Worm (Caenorhabditis elegans): ENCODE measurements around the gene C05D11.1.

The C05D11.1 gene

DNA sequence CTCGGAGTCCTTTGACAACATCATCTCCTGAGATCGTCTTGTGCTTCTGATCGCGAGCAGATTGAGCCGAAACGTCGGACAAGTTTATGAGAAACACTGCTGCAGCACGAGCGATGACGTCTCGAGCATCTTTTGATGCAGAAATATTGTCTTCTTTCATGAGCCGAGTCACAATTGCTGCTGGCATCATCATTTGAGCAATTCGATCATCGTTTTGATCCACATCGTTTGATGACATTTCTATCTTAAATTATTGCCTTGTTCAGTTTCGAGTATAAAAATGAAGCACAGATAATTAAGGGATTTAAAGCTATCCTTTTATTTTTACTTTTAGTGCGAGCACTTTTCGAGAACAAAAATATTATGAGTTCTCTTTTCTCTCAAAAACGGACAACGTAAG is 26.2 kb downstream of the C05D11.1 start, which contains the start of gene T26A5.8 (continued):
- no peak for TF ChIP-seq cey-2 (tag; optimal IDR thresholded peaks at IDR 0.05; ENCODE audit: borderline replicate concordance, insufficient read depth)
- no peak for TF ChIP-seq set-16 (GFP tag; IDR thresholded peaks at IDR 0.05)
- TF ChIP-seq egl-43 (GFP tag; IDR thresholded peaks at IDR 0.05): no peak
- TF ChIP-seq pqm-1 (tag; optimal IDR thresholded peaks at IDR 0.05): no peak
- no peak for TF ChIP-seq lin-15B (tag; optimal IDR thresholded peaks at IDR 0.05)
- no peak for TF ChIP-seq jun-1 (tag; optimal IDR thresholded peaks at IDR 0.05)
- peak; percentile 72; the same call in 1 of the 2 replicates for TF ChIP-seq Y75B8A.6 (GFP tag; IDR thresholded peaks at IDR 0.05)
- no peak for TF ChIP-seq R02D3.7 (tag; optimal IDR thresholded peaks at IDR 0.05)
- TF ChIP-seq aly-2 (tag; optimal IDR thresholded peaks at IDR 0.05): no peak
- TF ChIP-seq ztf-7 (tag; optimal IDR thresholded peaks at IDR 0.05): no peak
- TF ChIP-seq Y48G9A.11 (GFP tag; IDR thresholded peaks at IDR 0.05): peak; percentile 62
- TF ChIP-seq Y5F2A.4 (GFP tag; optimal IDR thresholded peaks at IDR 0.05): peak; percentile 14
- TF ChIP-seq hif-1 (tag; optimal IDR thresholded peaks at IDR 0.05): no peak
- TF ChIP-seq daf-12 (tag; optimal IDR thresholded peaks at IDR 0.05): no peak
- TF ChIP-seq nhr-77 (tag; optimal IDR thresholded peaks at IDR 0.05): no peak
- no peak for TF ChIP-seq hmg-1.1 (GFP tag; IDR thresholded peaks at IDR 0.05)
- no peak for TF ChIP-seq nhr-237 (tag; optimal IDR thresholded peaks at IDR 0.05)
- no peak for TF ChIP-seq hlh-30 (tag; optimal IDR thresholded peaks at IDR 0.05; ENCODE audit: insufficient read depth)
- TF ChIP-seq snpc-1.2 (GFP tag; IDR thresholded peaks at IDR 0.05): 0 out of 2 replicates have a peak, but pooled peaks have one; percentile 28
- no peak for TF ChIP-seq ztf-11 (tag; optimal IDR thresholded peaks at IDR 0.05)
- no peak for TF ChIP-seq ceh-62 (tag; optimal IDR thresholded peaks at IDR 0.05)
- no peak for TF ChIP-seq F10B5.3 (tag; optimal IDR thresholded peaks at IDR 0.05)
- TF ChIP-seq F37D6.2 (tag; optimal IDR thresholded peaks at IDR 0.05): no peak
- TF ChIP-seq lim-7 (GFP tag; IDR thresholded peaks at IDR 0.05): no peak
- no peak for TF ChIP-seq unc-130 (GFP tag; optimal IDR thresholded peaks at IDR 0.05)
- TF ChIP-seq T20F7.1 (GFP tag; optimal IDR thresholded peaks at IDR 0.05): no peak
- 0 out of 2 replicates have a peak, but pooled peaks have one; percentile 7 for TF ChIP-seq lin-1 (GFP tag; IDR thresholded peaks at IDR 0.05)
- 0 out of 2 replicates have a peak, but pooled peaks have one; percentile 18 for TF ChIP-seq dmd-6 (GFP tag; IDR thresholded peaks at IDR 0.05)
- no peak for TF ChIP-seq mxl-2 (GFP tag; conservative IDR thresholded peaks at IDR 0.05)
- no peak for TF ChIP-seq ZK546.5 (tag; optimal IDR thresholded peaks at IDR 0.05)
- TF ChIP-seq nhr-48 (tag; optimal IDR thresholded peaks at IDR 0.05): no peak
- 0 out of 2 replicates have a peak, but pooled peaks have one; percentile 26 for TF ChIP-seq dmd-8 (GFP tag; IDR thresholded peaks at IDR 0.05)
- no peak for TF ChIP-seq ceh-20 (GFP tag; IDR thresholded peaks at IDR 0.05)
- no peak for TF ChIP-seq F26F4.8 (GFP tag; conservative IDR thresholded peaks at IDR 0.05)
- peak; percentile 61 for TF ChIP-seq nhr-102 (tag; optimal IDR thresholded peaks at IDR 0.05)
- TF ChIP-seq mes-2 (tag; optimal IDR thresholded peaks at IDR 0.05; ENCODE audit: poor library complexity, severe bottlenecking): peak; percentile 19
- TF ChIP-seq madf-9 (GFP tag; conservative IDR thresholded peaks at IDR 0.05): no peak
- TF ChIP-seq egl-27 (tag; optimal IDR thresholded peaks at IDR 0.05): no peak
- no peak for TF ChIP-seq ces-1 (GFP tag; optimal IDR thresholded peaks at IDR 0.05)
- TF ChIP-seq daf-8 (GFP tag; IDR thresholded peaks at IDR 0.05): no peak
- no peak for TF ChIP-seq rbr-2 (tag; optimal IDR thresholded peaks at IDR 0.05)
- TF ChIP-seq T26A8.4 (GFP tag; IDR thresholded peaks at IDR 0.05): peak; percentile 57
- no peak for TF ChIP-seq php-3 (GFP tag; IDR thresholded peaks at IDR 0.05)
- TF ChIP-seq tag-97 (GFP tag; IDR thresholded peaks at IDR 0.05): no peak
- TF ChIP-seq ceh-32 (tag; optimal IDR thresholded peaks at IDR 0.05; ENCODE audit: poor library complexity): no peak
- TF ChIP-seq spr-1 (tag; optimal IDR thresholded peaks at IDR 0.05): peak; percentile 20
- TF ChIP-seq madf-5 (GFP tag; IDR thresholded peaks at IDR 0.05): no peak
- peak; percentile 60 for TF ChIP-seq lin-38 (GFP tag; IDR thresholded peaks at IDR 0.05)
- TF ChIP-seq lin-29 (GFP tag; IDR thresholded peaks at IDR 0.05): no peak
- TF ChIP-seq ceh-44 (GFP tag; IDR thresholded peaks at IDR 0.05): no peak
- no peak for TF ChIP-seq nhr-10 (tag; optimal IDR thresholded peaks at IDR 0.05)
- no peak for TF ChIP-seq fkh-10 (GFP tag; optimal IDR thresholded peaks at IDR 0.05)

Measured in whole organism, L4 larva.